Worm (Caenorhabditis elegans) whole organism, L1 larva: ENCODE results near the gene F35A5.2.

Experiments
- alr-1 ChIP-seq: fragments of 200-800 bp; sonication (Bioruptor generic); optimal IDR thresholded peaks from 2 replicates; lab custom pipeline; 2018; ENCODE audit warnings: borderline replicate concordance, mild to moderate bottlenecking, missing genetic modification characterization, missing compliant biosample characterization
- ama-1 ChIP-seq: fragments of 150-350 bp; optimal IDR thresholded peaks from 2 replicates; lab custom pipeline; 2014
- fkh-10 ChIP-seq: sonication (generic microtip); optimal IDR thresholded peaks from 2 replicates; lab custom pipeline; 2017; ENCODE audit warnings: missing biosample characterization, missing genetic modification reagents, missing genetic modification characterization
- lin-39 ChIP-seq: fragments of 150-350 bp; optimal IDR thresholded peaks from 2 replicates; lab custom pipeline; 2014; ENCODE audit warnings: missing biosample characterization, missing genetic modification reagents, missing genetic modification characterization
- mab-9 ChIP-seq: fragments of 200-800 bp; sonication (Bioruptor generic); IDR thresholded peaks from 2 replicates; pipeline ENCODE4 v1.3.6; 2022; ENCODE audit warnings: missing genetic modification reagents, missing genetic modification characterization, missing compliant biosample characterization
- unc-86 ChIP-seq: sonication (generic microtip); optimal IDR thresholded peaks from 2 replicates; lab custom pipeline; 2016; ENCODE audit warnings: missing genetic modification characterization, missing compliant biosample characterization
- zag-1 ChIP-seq: fragments of 150-350 bp; optimal IDR thresholded peaks from 2 replicates; lab custom pipeline; 2014; ENCODE audit warnings: missing biosample characterization, missing genetic modification characterization
- ztf-11 ChIP-seq, 2 experiments: sonication (generic microtip); optimal IDR thresholded peaks; 2 replicates each; lab custom pipeline; 2016 to 2017; ENCODE audit warnings: missing genetic modification characterization in 2 of 2, missing biosample characterization in 1 of 2, missing compliant biosample characterization in 1 of 2

DNA sequence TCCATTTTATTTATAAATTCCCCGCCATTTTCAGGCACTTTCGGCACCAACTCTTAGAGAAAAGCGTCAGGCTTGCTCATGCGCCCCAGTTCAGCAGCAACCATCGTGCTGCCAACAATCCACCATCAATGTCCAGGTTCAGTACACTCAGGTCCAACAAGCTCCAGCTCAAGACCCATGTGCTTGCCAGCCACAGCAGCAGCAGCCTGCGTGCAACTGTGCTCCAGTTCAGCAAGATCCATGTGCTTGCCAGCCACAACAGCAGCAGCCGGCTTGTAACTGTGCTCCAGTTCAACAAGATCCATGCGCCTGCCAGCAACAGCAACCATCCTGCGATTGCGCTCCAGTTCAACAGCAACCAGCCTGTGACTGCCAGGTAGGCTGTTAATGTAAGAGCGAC, 6.6 kb upstream of the F35A5.2 start:
- TF ChIP-seq fkh-10 (GFP tag; lab: Kevin White, UChicago) = no peak
- TF ChIP-seq zag-1 = no peak
- no peak for TF ChIP-seq unc-86 (tag; lab: Kevin White, UChicago)
- no peak for TF ChIP-seq mab-9 (GFP tag; lab: Robert Waterston, UW)
- TF ChIP-seq ztf-11 (tag; optimal IDR thresholded peaks at IDR 0.05; lab: Kevin White, UChicago) = no peak
- TF ChIP-seq ama-1 (lab: Kevin White, UChicago) = no peak
- TF ChIP-seq alr-1 (tag; lab: Kevin White, UChicago) = no peak
- TF ChIP-seq lin-39 (tag; lab: Kevin White, UChicago) = no peak
